Fruit fly (Drosophila melanogaster) whole organism, adult: ENCODE data around the gene BNIP3.
A peak's percentile ranks its signal among the peaks of the same experiment; 100 is the strongest.

ENCODE experiments used
- CG11617 ChIP-seq: fragments of 200-800 bp; sonication (Bioruptor generic); optimal IDR thresholded peaks from 2 replicates; lab custom pipeline; 2017; ENCODE audit warnings: mild to moderate bottlenecking, missing biosample characterization, missing genetic modification reagents, missing genetic modification characterization
- CG12768 ChIP-seq: fragments of 200-800 bp; sonication (Bioruptor generic); optimal IDR thresholded peaks from 2 replicates; lab custom pipeline; 2017; ENCODE audit warnings: missing biosample characterization, missing genetic modification characterization, mild to moderate bottlenecking, moderate library complexity, missing genetic modification reagents
- CG14711 ChIP-seq: fragments of 200-800 bp; sonication (Bioruptor generic); optimal IDR thresholded peaks from 2 replicates; lab custom pipeline; 2018; ENCODE audit warnings: missing biosample characterization, mild to moderate bottlenecking, missing genetic modification characterization, moderate library complexity
- CG1620 ChIP-seq: fragments of 200-800 bp; sonication (Bioruptor generic); optimal IDR thresholded peaks from 2 replicates; lab custom pipeline; 2016; ENCODE audit warnings: missing biosample characterization, missing genetic modification characterization
- CG33017 ChIP-seq: fragments of 200-800 bp; sonication (Bioruptor generic); optimal IDR thresholded peaks from 2 replicates; lab custom pipeline; 2018; ENCODE audit warnings: missing biosample characterization, mild to moderate bottlenecking, missing genetic modification characterization, moderate library complexity
- CG5204 ChIP-seq: fragments of 200-800 bp; sonication (Bioruptor generic); optimal IDR thresholded peaks from 2 replicates; lab custom pipeline; 2016; ENCODE audit warnings: missing biosample characterization, missing genetic modification characterization
- CG7045 ChIP-seq: fragments of 200-800 bp; sonication (Bioruptor generic); optimal IDR thresholded peaks from 2 replicates; lab custom pipeline; 2017; ENCODE audit warnings: missing biosample characterization, mild to moderate bottlenecking, missing genetic modification characterization
- CG7101 ChIP-seq: fragments of 200-800 bp; sonication (Bioruptor generic); optimal IDR thresholded peaks from 2 replicates; lab custom pipeline; 2018; ENCODE audit warnings: missing biosample characterization, mild to moderate bottlenecking, missing genetic modification characterization, moderate library complexity
- Clk ChIP-seq: fragments of 200-800 bp; sonication (Bioruptor generic); optimal IDR thresholded peaks from 2 replicates; lab custom pipeline; 2017; ENCODE audit warnings: missing biosample characterization, missing genetic modification characterization
- Crg-1 ChIP-seq: fragments of 200-800 bp; sonication (Bioruptor generic); optimal IDR thresholded peaks from 2 replicates; lab custom pipeline; 2016; ENCODE audit warnings: missing biosample characterization, missing genetic modification characterization
- Hr96 ChIP-seq: fragments of 200-800 bp; sonication (Bioruptor generic); optimal IDR thresholded peaks from 2 replicates; lab custom pipeline; 2016; ENCODE audit warnings: missing biosample characterization, missing genetic modification characterization
- Mnt ChIP-seq: fragments of 200-800 bp; sonication (Bioruptor generic); optimal IDR thresholded peaks from 2 replicates; lab custom pipeline; 2016; ENCODE audit warnings: missing biosample characterization, mild to moderate bottlenecking, missing genetic modification characterization
- bab1 ChIP-seq: fragments of 200-800 bp; sonication (Bioruptor generic); optimal IDR thresholded peaks from 3 replicates; lab custom pipeline; 2019; ENCODE audit warnings: missing biosample characterization, mild to moderate bottlenecking, missing genetic modification characterization, moderate library complexity
- cic ChIP-seq: fragments of 200-800 bp; sonication (Bioruptor generic); optimal IDR thresholded peaks from 2 replicates; lab custom pipeline; 2017; ENCODE audit warnings: missing biosample characterization, mild to moderate bottlenecking, missing genetic modification characterization, moderate library complexity
- cnc ChIP-seq, 2 experiments: fragments of >200 bp; optimal IDR thresholded peaks; 2 replicates each; lab custom pipeline; 2017
- kay ChIP-seq: fragments of 200-800 bp; sonication (Bioruptor generic); peaks from one replicate; lab custom pipeline; 2016; ENCODE audit warnings: missing biosample characterization, missing genetic modification characterization, borderline replicate concordance
- ovo ChIP-seq: fragments of 200-800 bp; sonication (Bioruptor generic); optimal IDR thresholded peaks from 2 replicates; lab custom pipeline; 2016; ENCODE audit warnings: missing biosample characterization, missing genetic modification characterization
- pad ChIP-seq: fragments of 200-800 bp; sonication (Bioruptor generic); optimal IDR thresholded peaks from 3 replicates; lab custom pipeline; 2017; ENCODE audit warnings: missing biosample characterization, missing genetic modification characterization, mild to moderate bottlenecking, moderate library complexity, missing genetic modification reagents
- tj ChIP-seq: fragments of 200-800 bp; sonication (Bioruptor generic); optimal IDR thresholded peaks from 3 replicates; lab custom pipeline; 2017; ENCODE audit warnings: missing biosample characterization, mild to moderate bottlenecking, missing genetic modification characterization, moderate library complexity
- toe ChIP-seq: fragments of 200-800 bp; sonication (Bioruptor generic); optimal IDR thresholded peaks from 2 replicates; lab custom pipeline; 2016; ENCODE audit warnings: missing biosample characterization, missing genetic modification characterization

Gene BNIP3

dm6 chr3L:20518805-20519503 is at the start of gene BNIP3:
BNIP3 (minus strand) TSS chr3L:20519393.
- peak; percentile 41 for TF ChIP-seq cic
- peak; percentile 52 for TF ChIP-seq ovo
- TF ChIP-seq Clk (GFP tag; lab: Kevin White, UChicago): no peak
- TF ChIP-seq tj: peak; percentile 66
- TF ChIP-seq Mnt (GFP tag; lab: Kevin White, UChicago): peak; percentile 63
- no peak for TF ChIP-seq CG12768 (GFP tag; lab: Kevin White, UChicago)
- peak; percentile 37 for TF ChIP-seq kay (GFP tag; lab: Kevin White, UChicago)
- peak; percentile 26 for TF ChIP-seq CG11617
- TF ChIP-seq bab1 (GFP tag; lab: Kevin White, UChicago): no peak
- TF ChIP-seq pad (GFP tag; lab: Kevin White, UChicago): peak; percentile 74
- peak; percentile 14 for TF ChIP-seq CG33017

dm6 chr3L:20565561-20566128 is 46.5 kb upstream of the BNIP3 start:
- no peak for TF ChIP-seq CG11617
- no peak for TF ChIP-seq Hr96 (GFP tag; lab: Kevin White, UChicago)
- TF ChIP-seq CG14711 (tag; lab: Kevin White, UChicago): no peak
- TF ChIP-seq pad (GFP tag; lab: Kevin White, UChicago): no peak
- no peak for TF ChIP-seq CG1620 (GFP tag; lab: Kevin White, UChicago)
- no peak for TF ChIP-seq Crg-1 (GFP tag; lab: Kevin White, UChicago)
- no peak for TF ChIP-seq CG33017

- no peak for TF ChIP-seq CG14711 (tag; lab: Kevin White, UChicago)
- no peak for TF ChIP-seq cic
- TF ChIP-seq CG33017: no peak
- no peak for TF ChIP-seq kay (GFP tag; lab: Kevin White, UChicago)
- TF ChIP-seq CG5204: no peak
- no peak for TF ChIP-seq pad (GFP tag; lab: Kevin White, UChicago)
- TF ChIP-seq Clk (GFP tag; lab: Kevin White, UChicago): no peak
- no peak for TF ChIP-seq Crg-1 (GFP tag; lab: Kevin White, UChicago)
- no peak for TF ChIP-seq bab1 (GFP tag; lab: Kevin White, UChicago)
- TF ChIP-seq tj: no peak
- no peak for TF ChIP-seq CG12768 (GFP tag; lab: Kevin White, UChicago)
- TF ChIP-seq ovo: no peak
- TF ChIP-seq CG1620 (GFP tag; lab: Kevin White, UChicago): no peak
- TF ChIP-seq CG7045: no peak
- no peak for TF ChIP-seq toe (GFP tag; lab: Kevin White, UChicago)
- no peak for TF ChIP-seq Mnt (GFP tag; lab: Kevin White, UChicago)
- no peak for TF ChIP-seq CG7101 (tag; lab: Kevin White, UChicago)
Observed at dm6 chr3L:20563767-20564166, 44.6 kb upstream of the BNIP3 start.

- TF ChIP-seq CG7045: no peak
- TF ChIP-seq kay (GFP tag; lab: Kevin White, UChicago): no peak
- no peak for TF ChIP-seq CG5204
- no peak for TF ChIP-seq tj
- no peak for TF ChIP-seq Hr96 (GFP tag; lab: Kevin White, UChicago)
- TF ChIP-seq bab1 (GFP tag; lab: Kevin White, UChicago): no peak
- no peak for TF ChIP-seq toe (GFP tag; lab: Kevin White, UChicago)
- TF ChIP-seq ovo: no peak
- TF ChIP-seq pad (GFP tag; lab: Kevin White, UChicago): no peak
- TF ChIP-seq cic: no peak
- no peak for TF ChIP-seq cnc (optimal IDR thresholded peaks at IDR 0.05; lab: Kevin White, UChicago)
- no peak for TF ChIP-seq Crg-1 (GFP tag; lab: Kevin White, UChicago)
- no peak for TF ChIP-seq Clk (GFP tag; lab: Kevin White, UChicago)
- TF ChIP-seq CG1620 (GFP tag; lab: Kevin White, UChicago): no peak
- TF ChIP-seq CG14711 (tag; lab: Kevin White, UChicago): no peak
- no peak for TF ChIP-seq CG33017
Observed at dm6 chr3L:20562649-20563048, 43.5 kb upstream of the BNIP3 start.

dm6 chr3L:20557065-20557464 is 37.9 kb upstream of the BNIP3 start:
- TF ChIP-seq kay (GFP tag; lab: Kevin White, UChicago) (no peak), Hr96 (GFP tag; lab: Kevin White, UChicago) (no peak), CG5204 (no peak), ovo (no peak), Clk (GFP tag; lab: Kevin White, UChicago) (no peak)

dm6 chr3L:20556371-20556770 is 37.2 kb upstream of the BNIP3 start:
- TF ChIP-seq Mnt (GFP tag; lab: Kevin White, UChicago) (no peak), CG7045 (no peak), CG5204 (no peak), bab1 (GFP tag; lab: Kevin White, UChicago) (no peak), kay (GFP tag; lab: Kevin White, UChicago) (no peak), ovo (no peak), CG7101 (tag; lab: Kevin White, UChicago) (no peak), CG1620 (GFP tag; lab: Kevin White, UChicago) (no peak), Hr96 (GFP tag; lab: Kevin White, UChicago) (no peak), cic (no peak), Clk (GFP tag; lab: Kevin White, UChicago) (no peak), CG14711 (tag; lab: Kevin White, UChicago) (no peak), CG33017 (no peak), CG11617 (no peak), toe (GFP tag; lab: Kevin White, UChicago) (no peak), cnc (optimal IDR thresholded peaks at IDR 0.05; lab: Kevin White, UChicago) (no peak), CG12768 (GFP tag; lab: Kevin White, UChicago) (no peak)
